Worm (Caenorhabditis elegans) whole organism, dauer: ENCODE data around the gene nas-4.

ENCODE experiments used
- unc-62 ChIP-seq: sonication (generic microtip); optimal IDR thresholded peaks from 2 replicates; lab custom pipeline; 2017; ENCODE audit warnings: missing biosample characterization, missing genetic modification reagents, missing genetic modification characterization

Gene nas-4

ce11 chrIII:6402810-6403209 is 12.6 kb downstream of the nas-4 start:
- no peak for TF ChIP-seq unc-62

ce11 chrIII:6402346-6402745 is 13.1 kb downstream of the nas-4 start:
- TF ChIP-seq unc-62 = no peak

- TF ChIP-seq unc-62 = no peak
Measured at ce11 chrIII:6399424-6399823, 16.0 kb downstream of the nas-4 start.

ce11 chrIII:6398124-6398523 is 17.3 kb downstream of the nas-4 start:
- TF ChIP-seq unc-62 = no peak

- no peak for TF ChIP-seq unc-62
Measured at ce11 chrIII:6396381-6396780, 19.1 kb downstream of the nas-4 start.

- TF ChIP-seq unc-62 = no peak
Measured at ce11 chrIII:6395706-6396232, 19.7 kb downstream of the nas-4 start, which contains the start of gene oatr-1. Gene oatr-1, minus strand, starts transcription at chrIII:6396182.

- no peak for TF ChIP-seq unc-62
Measured at ce11 chrIII:6390644-6391043, 24.8 kb downstream of the nas-4 start, which contains the start of gene smrc-1. Gene smrc-1, plus strand, starts transcription at chrIII:6390944.

- TF ChIP-seq unc-62 = no peak
Measured at ce11 chrIII:6389533-6389932, 25.9 kb downstream of the nas-4 start, which contains the start of gene C16A3.2. Gene C16A3.2, plus strand, starts transcription at chrIII:6389833.

ce11 chrIII:6382987-6383602 is 32.4 kb downstream of the nas-4 start, which contains the start of gene let-716:
Gene let-716, plus strand, starts transcription at chrIII:6383552.
- TF ChIP-seq unc-62 = no peak

ce11 chrIII:6381584-6382391 is 33.7 kb downstream of the nas-4 start, which contains the start of gene znf-622:
Gene znf-622, plus strand, starts transcription at chrIII:6381634.
- no peak for TF ChIP-seq unc-62

ce11 chrIII:6380472-6380871 is 35.0 kb downstream of the nas-4 start, which contains the start of gene C16A3.5:
Gene C16A3.5, plus strand, starts transcription at chrIII:6380772.
- no peak for TF ChIP-seq unc-62

- TF ChIP-seq unc-62 = no peak
Measured at ce11 chrIII:6379129-6379528, 36.3 kb downstream of the nas-4 start, which contains the start of gene C16A3.6. Gene C16A3.6, plus strand, starts transcription at chrIII:6379212.

- no peak for TF ChIP-seq unc-62
Measured at ce11 chrIII:6374947-6375415, 40.5 kb downstream of the nas-4 start, which contains the start of the genes rps-13 and nfx-1. Gene rps-13, minus strand, starts transcription at chrIII:6374997. Gene nfx-1, plus strand, starts transcription at chrIII:6375379.

- no peak for TF ChIP-seq unc-62
Measured at ce11 chrIII:6373850-6374474, 41.5 kb downstream of the nas-4 start.

ce11 chrIII:6368524-6368923 is 46.9 kb downstream of the nas-4 start:
- TF ChIP-seq unc-62 = no peak

ce11 chrIII:6367712-6368111 is 47.7 kb downstream of the nas-4 start, which contains the start of the genes C56G2.15 and thoc-2:
Gene C56G2.15, minus strand, starts transcription at chrIII:6367899.
Gene thoc-2, plus strand, starts transcription at chrIII:6368042.
- no peak for TF ChIP-seq unc-62
